Worm (Caenorhabditis elegans): ENCODE data around the gene K11H12.11.

Gene K11H12.11

ce11 chrIV:654526-655440 lies 15.6 kb downstream of the K11H12.11 start, which contains the start of the genes rpl-15 and K11H12.8 (continued):
- TF ChIP-seq nhr-76 (tag; optimal IDR thresholded peaks at IDR 0.05), result peak; percentile 91
- peak; percentile 99 for TF ChIP-seq madf-5 (GFP tag; IDR thresholded peaks at IDR 0.05)
- peak; percentile 99 for TF ChIP-seq spr-3 (GFP tag; optimal IDR thresholded peaks at IDR 0.05)
- TF ChIP-seq daf-8 (GFP tag; IDR thresholded peaks at IDR 0.05), result 0 out of 2 replicates have a peak, but pooled peaks have one; percentile 44
- peak; percentile 35 for TF ChIP-seq ceh-62 (tag; optimal IDR thresholded peaks at IDR 0.05)
- TF ChIP-seq nhr-102 (tag; optimal IDR thresholded peaks at IDR 0.05), result peak; percentile 99
- TF ChIP-seq gei-8 (GFP tag; optimal IDR thresholded peaks at IDR 0.05), result peak; percentile 89
- peak; percentile 99 for TF ChIP-seq pha-4 (GFP tag; IDR thresholded peaks at IDR 0.05)
- TF ChIP-seq pha-4 (tag; optimal IDR thresholded peaks at IDR 0.05), result peak; percentile 86
- peak; percentile 98 for TF ChIP-seq dpl-1 (GFP tag; optimal IDR thresholded peaks at IDR 0.05)
- TF ChIP-seq ceh-32 (tag; optimal IDR thresholded peaks at IDR 0.05; ENCODE audit: poor library complexity), result peak; percentile 90
- peak; percentile 97 for TF ChIP-seq nhr-111 (GFP tag; optimal IDR thresholded peaks at IDR 0.05)
- TF ChIP-seq R02D3.7 (tag; optimal IDR thresholded peaks at IDR 0.05), result peak; percentile 97
- peak; percentile 53 for TF ChIP-seq ztf-11 (tag; optimal IDR thresholded peaks at IDR 0.05)
- peak; percentile 93 for TF ChIP-seq zip-2 (tag; optimal IDR thresholded peaks at IDR 0.05)
- peak; percentile 100 for TF ChIP-seq mep-1 (tag; optimal IDR thresholded peaks at IDR 0.05)
- TF ChIP-seq pqm-1 (tag; optimal IDR thresholded peaks at IDR 0.05), result peak; percentile 93
- TF ChIP-seq Y105C5A.15 (GFP tag; IDR thresholded peaks at IDR 0.05), result peak; percentile 97
- peak; percentile 99 for TF ChIP-seq nhr-28 (tag; optimal IDR thresholded peaks at IDR 0.05)
- TF ChIP-seq sdz-12 (GFP tag; optimal IDR thresholded peaks at IDR 0.05), result peak; percentile 99
- TF ChIP-seq unc-39 (tag; optimal IDR thresholded peaks at IDR 0.05), result peak; percentile 21
- peak; percentile 86 to 99 for TF ChIP-seq mdl-1 (tag; optimal IDR thresholded peaks at IDR 0.05)
- peak; percentile 98 for TF ChIP-seq D1046.2 (GFP tag; IDR thresholded peaks at IDR 0.05)
- peak; percentile 89; the same call in 1 of the 2 replicates for TF ChIP-seq tag-97 (GFP tag; IDR thresholded peaks at IDR 0.05)
- peak; percentile 100 for TF ChIP-seq hlh-30 (tag; optimal IDR thresholded peaks at IDR 0.05; ENCODE audit: insufficient read depth)
- TF ChIP-seq Y48G9A.11 (GFP tag; IDR thresholded peaks at IDR 0.05), result peak; percentile 96
- peak; percentile 99 for TF ChIP-seq Y75B8A.6 (GFP tag; IDR thresholded peaks at IDR 0.05)
- peak; percentile 100 for TF ChIP-seq aha-1 (tag)
- TF ChIP-seq jun-1 (tag; optimal IDR thresholded peaks at IDR 0.05), result peak; percentile 97
- TF ChIP-seq dve-1 (tag; optimal IDR thresholded peaks at IDR 0.05; ENCODE audit: insufficient read depth), result peak; percentile 100
- peak; percentile 99 for TF ChIP-seq unc-130 (GFP tag; optimal IDR thresholded peaks at IDR 0.05)
- peak; percentile 99 for TF ChIP-seq ctbp-1 (GFP tag; IDR thresholded peaks at IDR 0.05)
- peak; percentile 84 for TF ChIP-seq nhr-237 (tag; optimal IDR thresholded peaks at IDR 0.05)
- TF ChIP-seq php-3 (GFP tag; IDR thresholded peaks at IDR 0.05), result peak; percentile 98
- peak; percentile 94 for TF ChIP-seq cey-2 (tag; optimal IDR thresholded peaks at IDR 0.05; ENCODE audit: borderline replicate concordance, insufficient read depth)
- TF ChIP-seq rbr-2 (tag; optimal IDR thresholded peaks at IDR 0.05), result peak; percentile 100
- TF ChIP-seq zfp-3 (GFP tag; conservative IDR thresholded peaks at IDR 0.05), result peak; percentile 100
- peak in 1 of 2 experiments; percentile 89 for TF ChIP-seq ZK546.5 (tag; optimal IDR thresholded peaks at IDR 0.05)
- TF ChIP-seq nhr-48 (tag; optimal IDR thresholded peaks at IDR 0.05), result peak; percentile 97
- peak; percentile 94 for TF ChIP-seq mxl-2 (GFP tag; conservative IDR thresholded peaks at IDR 0.05)
- peak; percentile 98 for TF ChIP-seq ceh-44 (GFP tag; IDR thresholded peaks at IDR 0.05)
- peak; percentile 97 for TF ChIP-seq mdt-29 (GFP tag; IDR thresholded peaks at IDR 0.05)
- peak; percentile 99 for TF ChIP-seq hmg-1.1 (GFP tag; IDR thresholded peaks at IDR 0.05)
- peak; percentile 97 for TF ChIP-seq lin-29 (GFP tag; IDR thresholded peaks at IDR 0.05)
- peak; percentile 100 for TF ChIP-seq nhr-11 (tag; optimal IDR thresholded peaks at IDR 0.05)
- peak; percentile 99 for TF ChIP-seq saeg-2 (GFP tag; IDR thresholded peaks at IDR 0.05)
- TF ChIP-seq fos-1 (tag; optimal IDR thresholded peaks at IDR 0.05), result peak; percentile 93
- TF ChIP-seq F37D6.2 (tag; optimal IDR thresholded peaks at IDR 0.05), result peak; percentile 97
- TF ChIP-seq zfp-2 (tag; optimal IDR thresholded peaks at IDR 0.05), result peak; percentile 93

All from whole organism, L4 larva.